Comparison of ENCODE assay signal across 1 fruit fly cellular context in genomic region chrX:13135702-13136101, dm6.
TF ChIP-seq lines count a peak whose summit lies in the region.

No protein-coding gene starts in this region.

TF ChIP-seq in whole organism, embryonic, 481 proteins besides CTCF, POLR2A, EP300 and RAD21 (continued from another document and continues in another):
- TF ChIP-seq CG8388 (GFP tag; optimal IDR thresholded peaks at IDR 0.05; lab: Kevin White, UChicago), result peak; percentile 61
- no peak for TF ChIP-seq CG11696 (GFP tag; IDR thresholded peaks at IDR 0.05; lab: Robert Waterston, UW)
- TF ChIP-seq Mes4 (GFP tag; optimal IDR thresholded peaks at IDR 0.05; lab: Kevin White, UChicago), result peak; percentile 20
- TF ChIP-seq pfk (GFP tag; optimal IDR thresholded peaks at IDR 0.05; lab: Kevin White, UChicago), result no peak
- TF ChIP-seq oc (tag; optimal IDR thresholded peaks at IDR 0.05; lab: Kevin White, UChicago), result peak; percentile 45
- TF ChIP-seq CG34422 (GFP tag; IDR thresholded peaks at IDR 0.05; lab: Robert Waterston, UW), result peak; percentile 53; the same call in 2 of the 3 replicates
- TF ChIP-seq CG34224 (GFP tag; IDR thresholded peaks at IDR 0.05; lab: Robert Waterston, UW; ENCODE audit: partially characterized antibody), result no peak
- TF ChIP-seq shn (GFP tag; optimal IDR thresholded peaks at IDR 0.05; lab: Kevin White, UChicago), result peak; percentile 4
- TF ChIP-seq NK7.1 (GFP tag; optimal IDR thresholded peaks at IDR 0.05; lab: Kevin White, UChicago), result no peak
- no peak for TF ChIP-seq CG11093 (GFP tag; IDR thresholded peaks at IDR 0.05; lab: Robert Waterston, UW)
- no peak for TF ChIP-seq usp (GFP tag; optimal IDR thresholded peaks at IDR 0.05; lab: Kevin White, UChicago)
- peak; percentile 20 for TF ChIP-seq CG15011 (GFP tag; optimal IDR thresholded peaks at IDR 0.05; lab: Kevin White, UChicago)
- no peak for TF ChIP-seq CG17612 (GFP tag; IDR thresholded peaks at IDR 0.05; lab: Robert Waterston, UW)
- no peak for TF ChIP-seq CG6765 (GFP tag; optimal IDR thresholded peaks at IDR 0.05; lab: Kevin White, UChicago)
- no peak for TF ChIP-seq CG13894 (tag; optimal IDR thresholded peaks at IDR 0.05; lab: Kevin White, UChicago)
- TF ChIP-seq CG12155 (GFP tag; optimal IDR thresholded peaks at IDR 0.05; lab: Kevin White, UChicago), result peak; percentile 29
- TF ChIP-seq CG31441 (GFP tag; IDR thresholded peaks at IDR 0.05; lab: Robert Waterston, UW), result peak; percentile 62
- peak; percentile 79 for TF ChIP-seq CG11504 (tag; optimal IDR thresholded peaks at IDR 0.05; lab: Kevin White, UChicago)
- TF ChIP-seq tna (GFP tag; IDR thresholded peaks at IDR 0.05; lab: Robert Waterston, UW; ENCODE audit: partially characterized antibody), result no peak
- no peak for TF ChIP-seq Stat92E (GFP tag; optimal IDR thresholded peaks at IDR 0.05; lab: Kevin White, UChicago)
- TF ChIP-seq CG2116 (GFP tag; optimal IDR thresholded peaks at IDR 0.05; lab: Kevin White, UChicago), result no peak
- TF ChIP-seq CG14441 (GFP tag; IDR thresholded peaks at IDR 0.05; lab: Robert Waterston, UW), result peak; percentile 53
- peak; percentile 62 for TF ChIP-seq CG7839 (tag; optimal IDR thresholded peaks at IDR 0.05; lab: Kevin White, UChicago)
- peak; percentile 65 for TF ChIP-seq CG12219 (GFP tag; optimal IDR thresholded peaks at IDR 0.05; lab: Kevin White, UChicago)
- TF ChIP-seq sug (tag; optimal IDR thresholded peaks at IDR 0.05; lab: Kevin White, UChicago), result no peak
- TF ChIP-seq sisA (GFP tag; IDR thresholded peaks at IDR 0.05; lab: Robert Waterston, UW), result peak; percentile 72
- TF ChIP-seq ara (GFP tag; IDR thresholded peaks at IDR 0.05; lab: Robert Waterston, UW), result peak; percentile 23; the same call in 1 of the 2 replicates
- no peak for TF ChIP-seq YL-1 (GFP tag; optimal IDR thresholded peaks at IDR 0.05; lab: Kevin White, UChicago)
- TF ChIP-seq CG12659 (GFP tag; optimal IDR thresholded peaks at IDR 0.05; lab: Kevin White, UChicago), result peak; percentile 33
- TF ChIP-seq Kr (GFP tag; optimal IDR thresholded peaks at IDR 0.05; lab: Kevin White, UChicago), result no peak
- TF ChIP-seq nau (GFP tag; optimal IDR thresholded peaks at IDR 0.05; lab: Kevin White, UChicago), result peak; percentile 33
- TF ChIP-seq CG6272 (GFP tag; IDR thresholded peaks at IDR 0.05; lab: Robert Waterston, UW), result no peak
- TF ChIP-seq CG3163 (GFP tag; optimal IDR thresholded peaks at IDR 0.05; lab: Kevin White, UChicago), result peak; percentile 21
- peak; percentile 53 for TF ChIP-seq nerfin-1 (tag; optimal IDR thresholded peaks at IDR 0.05; lab: Kevin White, UChicago)
- TF ChIP-seq CG17568 (GFP tag; optimal IDR thresholded peaks at IDR 0.05; lab: Kevin White, UChicago), result peak; percentile 13
- peak; percentile 78 for TF ChIP-seq ken (GFP tag; IDR thresholded peaks at IDR 0.05; lab: Robert Waterston, UW)
- TF ChIP-seq unc-4 (GFP tag; IDR thresholded peaks at IDR 0.05; lab: Robert Waterston, UW; ENCODE audit: partially characterized antibody), result no peak
- no peak for TF ChIP-seq fru (optimal IDR thresholded peaks at IDR 0.05; lab: Kevin White, UChicago)
- no peak for TF ChIP-seq CG6654 (GFP tag; optimal IDR thresholded peaks at IDR 0.05; lab: Kevin White, UChicago)
- peak; percentile 53 for TF ChIP-seq lmd (GFP tag; IDR thresholded peaks at IDR 0.05; lab: Robert Waterston, UW)
- 0 out of 2 replicates have a peak, but pooled peaks have one; percentile 37 for TF ChIP-seq wor (GFP tag; IDR thresholded peaks at IDR 0.05; lab: Robert Waterston, UW)
- no peak for TF ChIP-seq pzg (GFP tag; optimal IDR thresholded peaks at IDR 0.05; lab: Kevin White, UChicago)
- peak; percentile 46 for TF ChIP-seq CG33213 (GFP tag; optimal IDR thresholded peaks at IDR 0.05; lab: Kevin White, UChicago)
- no peak for TF ChIP-seq p53 (GFP tag; optimal IDR thresholded peaks at IDR 0.05; lab: Kevin White, UChicago)
- TF ChIP-seq dmrt11E (tag; optimal IDR thresholded peaks at IDR 0.05; lab: Kevin White, UChicago), result no peak
- TF ChIP-seq gsb-n (tag; optimal IDR thresholded peaks at IDR 0.05; lab: Kevin White, UChicago), result no peak
- no peak for TF ChIP-seq CG6854 (GFP tag; optimal IDR thresholded peaks at IDR 0.05; lab: Kevin White, UChicago)
- peak; percentile 57 for TF ChIP-seq run (tag; optimal IDR thresholded peaks at IDR 0.05; lab: Kevin White, UChicago)
- no peak for TF ChIP-seq pita (GFP tag; optimal IDR thresholded peaks at IDR 0.05; lab: Kevin White, UChicago)
- no peak for TF ChIP-seq Sin3A (optimal IDR thresholded peaks at IDR 0.05; lab: Kevin White, UChicago)
- TF ChIP-seq CG10565 (GFP tag; optimal IDR thresholded peaks at IDR 0.05; lab: Kevin White, UChicago), result no peak
- peak; percentile 88 for TF ChIP-seq ci (GFP tag; IDR thresholded peaks at IDR 0.05; lab: Robert Waterston, UW)
- peak; percentile 29; the same call in 1 of the 2 replicates for TF ChIP-seq Oaz (GFP tag; IDR thresholded peaks at IDR 0.05; lab: Robert Waterston, UW)
- TF ChIP-seq stwl (tag; optimal IDR thresholded peaks at IDR 0.05; lab: Kevin White, UChicago), result no peak
- TF ChIP-seq CG32532 (GFP tag; IDR thresholded peaks at IDR 0.05; lab: Robert Waterston, UW), result peak; percentile 45
- no peak for TF ChIP-seq hb (GFP tag; IDR thresholded peaks at IDR 0.05; lab: Robert Waterston, UW; ENCODE audit: partially characterized antibody)
- TF ChIP-seq CG3726 (GFP tag; IDR thresholded peaks at IDR 0.05; lab: Robert Waterston, UW), result 0 out of 3 replicates have a peak, but pooled peaks have one; percentile 41
- peak; percentile 75 for TF ChIP-seq Awh (GFP tag; IDR thresholded peaks at IDR 0.05; lab: Robert Waterston, UW)
- no peak for TF ChIP-seq fd64A (GFP tag; optimal IDR thresholded peaks at IDR 0.05; lab: Kevin White, UChicago)
- peak; percentile 38 for TF ChIP-seq CG7556 (GFP tag; optimal IDR thresholded peaks at IDR 0.05; lab: Kevin White, UChicago)
- TF ChIP-seq slp2 (GFP tag; optimal IDR thresholded peaks at IDR 0.05; lab: Kevin White, UChicago), result no peak
- TF ChIP-seq org-1 (GFP tag; optimal IDR thresholded peaks at IDR 0.05; lab: Kevin White, UChicago), result peak; percentile 34
- TF ChIP-seq CG13287 (GFP tag; IDR thresholded peaks at IDR 0.05; lab: Robert Waterston, UW; ENCODE audit: partially characterized antibody), result no peak
- TF ChIP-seq zfh2 (GFP tag; optimal IDR thresholded peaks at IDR 0.05; lab: Kevin White, UChicago), result peak; percentile 42
- TF ChIP-seq Lhr (GFP tag; optimal IDR thresholded peaks at IDR 0.05; lab: Kevin White, UChicago), result no peak
- peak; percentile 75 for TF ChIP-seq Drgx (GFP tag; IDR thresholded peaks at IDR 0.05; lab: Robert Waterston, UW)
- peak; percentile 45 for TF ChIP-seq CG2875 (GFP tag; optimal IDR thresholded peaks at IDR 0.05; lab: Kevin White, UChicago)
- TF ChIP-seq CG14710 (tag; optimal IDR thresholded peaks at IDR 0.05; lab: Kevin White, UChicago), result peak; percentile 24
- no peak for TF ChIP-seq Hand (GFP tag; optimal IDR thresholded peaks at IDR 0.05; lab: Kevin White, UChicago)
- TF ChIP-seq nom (GFP tag; optimal IDR thresholded peaks at IDR 0.05; lab: Kevin White, UChicago), result no peak
- TF ChIP-seq Sry-β (GFP tag; optimal IDR thresholded peaks at IDR 0.05; lab: Kevin White, UChicago), result no peak
- TF ChIP-seq yki (optimal IDR thresholded peaks at IDR 0.05; lab: Kevin White, UChicago), result no peak
- TF ChIP-seq Fer1 (GFP tag; optimal IDR thresholded peaks at IDR 0.05; lab: Kevin White, UChicago), result peak; percentile 27
- peak; percentile 25; the same call in 1 of the 2 replicates for TF ChIP-seq CG14014 (GFP tag; IDR thresholded peaks at IDR 0.05; lab: Robert Waterston, UW)
- no peak for TF ChIP-seq crp (GFP tag; optimal IDR thresholded peaks at IDR 0.05; lab: Kevin White, UChicago)
- no peak for TF ChIP-seq CG15479 (GFP tag; optimal IDR thresholded peaks at IDR 0.05; lab: Kevin White, UChicago)
- no peak for TF ChIP-seq vnd (GFP tag; IDR thresholded peaks at IDR 0.05; lab: Robert Waterston, UW; ENCODE audit: partially characterized antibody)
- TF ChIP-seq CG17829 (tag; optimal IDR thresholded peaks at IDR 0.05; lab: Kevin White, UChicago), result peak; percentile 31
- peak; percentile 24 for TF ChIP-seq CG2120 (GFP tag; optimal IDR thresholded peaks at IDR 0.05; lab: Kevin White, UChicago)
- peak; percentile 42 for TF ChIP-seq tap (tag; optimal IDR thresholded peaks at IDR 0.05; lab: Kevin White, UChicago)
- no peak for TF ChIP-seq Lpt (GFP tag; optimal IDR thresholded peaks at IDR 0.05; lab: Kevin White, UChicago)
- no peak for TF ChIP-seq CG11560 (tag; IDR thresholded peaks at IDR 0.05; lab: Robert Waterston, UW)
- peak; percentile 10 for TF ChIP-seq NC2β (GFP tag; optimal IDR thresholded peaks at IDR 0.05; lab: Kevin White, UChicago)
- peak; percentile 54; the same call in 1 of the 2 replicates for TF ChIP-seq sob (GFP tag; IDR thresholded peaks at IDR 0.05; lab: Robert Waterston, UW)
- no peak for TF ChIP-seq CG1832 (GFP tag; optimal IDR thresholded peaks at IDR 0.05; lab: Kevin White, UChicago)
- peak; percentile 85 for TF ChIP-seq vvl (GFP tag; IDR thresholded peaks at IDR 0.05; lab: Robert Waterston, UW)
- 0 out of 2 replicates have a peak, but pooled peaks have one; percentile 35 for TF ChIP-seq CG32772 (GFP tag; IDR thresholded peaks at IDR 0.05; lab: Robert Waterston, UW)
- TF ChIP-seq gt (GFP tag; IDR thresholded peaks at IDR 0.05; lab: Robert Waterston, UW), result no peak
- peak; percentile 47 for TF ChIP-seq CG9437 (GFP tag; optimal IDR thresholded peaks at IDR 0.05; lab: Kevin White, UChicago)
- peak; percentile 39 for TF ChIP-seq sqz (GFP tag; optimal IDR thresholded peaks at IDR 0.05; lab: Kevin White, UChicago)
- no peak for TF ChIP-seq CG4328 (GFP tag; optimal IDR thresholded peaks at IDR 0.05; lab: Kevin White, UChicago)
- peak; percentile 32 for TF ChIP-seq CG16863 (GFP tag; optimal IDR thresholded peaks at IDR 0.05; lab: Kevin White, UChicago)
- TF ChIP-seq HLH4C (GFP tag; IDR thresholded peaks at IDR 0.05; lab: Robert Waterston, UW; ENCODE audit: partially characterized antibody), result no peak
- peak; percentile 55 for TF ChIP-seq onecut (GFP tag; IDR thresholded peaks at IDR 0.05; lab: Robert Waterston, UW)
- no peak for TF ChIP-seq lov (optimal IDR thresholded peaks at IDR 0.05; lab: Kevin White, UChicago)
- TF ChIP-seq lov (GFP tag; IDR thresholded peaks at IDR 0.05; lab: Robert Waterston, UW), result no peak
- TF ChIP-seq CG1602 (GFP tag; optimal IDR thresholded peaks at IDR 0.05; lab: Kevin White, UChicago), result peak; percentile 38
- TF ChIP-seq al (GFP tag; IDR thresholded peaks at IDR 0.05; lab: Robert Waterston, UW), result no peak
- no peak for TF ChIP-seq Bgb (GFP tag; IDR thresholded peaks at IDR 0.05; lab: Robert Waterston, UW; ENCODE audit: partially characterized antibody)
- no peak for TF ChIP-seq Nf-YA (GFP tag; IDR thresholded peaks at IDR 0.05; lab: Robert Waterston, UW)
- TF ChIP-seq tll (GFP tag; optimal IDR thresholded peaks at IDR 0.05; lab: Kevin White, UChicago), result no peak
- peak; percentile 68 for TF ChIP-seq slbo (GFP tag; IDR thresholded peaks at IDR 0.05; lab: Robert Waterston, UW)
- peak; percentile 54 for TF ChIP-seq ems (GFP tag; optimal IDR thresholded peaks at IDR 0.05; lab: Kevin White, UChicago)
- TF ChIP-seq CG3065 (GFP tag; optimal IDR thresholded peaks at IDR 0.05; lab: Kevin White, UChicago), result no peak
- no peak for TF ChIP-seq NFAT (GFP tag; IDR thresholded peaks at IDR 0.05; lab: Robert Waterston, UW)
- no peak for TF ChIP-seq lbe (GFP tag; optimal IDR thresholded peaks at IDR 0.05; lab: Kevin White, UChicago)
- peak; percentile 60 for TF ChIP-seq az2 (GFP tag; optimal IDR thresholded peaks at IDR 0.05; lab: Kevin White, UChicago)
- TF ChIP-seq CG12071 (GFP tag; optimal IDR thresholded peaks at IDR 0.05; lab: Kevin White, UChicago), result peak; percentile 60
- TF ChIP-seq caup (GFP tag; optimal IDR thresholded peaks at IDR 0.05; lab: Kevin White, UChicago; ENCODE audit: severe bottlenecking), result peak; percentile 20
- peak; percentile 66 for TF ChIP-seq Ssrp (tag; optimal IDR thresholded peaks at IDR 0.05; lab: Kevin White, UChicago)
- TF ChIP-seq fd96Cb (tag; optimal IDR thresholded peaks at IDR 0.05; lab: Kevin White, UChicago), result peak; percentile 68
- TF ChIP-seq ato (GFP tag; IDR thresholded peaks at IDR 0.05; lab: Robert Waterston, UW; ENCODE audit: partially characterized antibody), result no peak
- TF ChIP-seq CG4424 (GFP tag; optimal IDR thresholded peaks at IDR 0.05; lab: Kevin White, UChicago), result peak; percentile 63
- peak; percentile 74 for TF ChIP-seq CG1603 (tag; optimal IDR thresholded peaks at IDR 0.05; lab: Kevin White, UChicago)
- TF ChIP-seq CG4404 (GFP tag; IDR thresholded peaks at IDR 0.05; lab: Robert Waterston, UW), result no peak
- TF ChIP-seq Blimp-1 (GFP tag; optimal IDR thresholded peaks at IDR 0.05; lab: Kevin White, UChicago), result peak; percentile 57
- no peak for TF ChIP-seq CG10147 (GFP tag; optimal IDR thresholded peaks at IDR 0.05; lab: Kevin White, UChicago)
- TF ChIP-seq Dref (GFP tag; IDR thresholded peaks at IDR 0.05; lab: Robert Waterston, UW), result no peak
- TF ChIP-seq CG7928 (GFP tag; optimal IDR thresholded peaks at IDR 0.05; lab: Kevin White, UChicago), result no peak
- no peak for TF ChIP-seq Trl (optimal IDR thresholded peaks at IDR 0.05; lab: Kevin White, UChicago)
- no peak for TF ChIP-seq Trl (GFP tag; optimal IDR thresholded peaks at IDR 0.05; lab: Kevin White, UChicago)
- no peak for TF ChIP-seq insv (GFP tag; optimal IDR thresholded peaks at IDR 0.05; lab: Kevin White, UChicago)
- TF ChIP-seq CG7745 (tag; optimal IDR thresholded peaks at IDR 0.05; lab: Kevin White, UChicago), result no peak
- no peak for TF ChIP-seq hbn (GFP tag; IDR thresholded peaks at IDR 0.05; lab: Robert Waterston, UW; ENCODE audit: partially characterized antibody)
- no peak for TF ChIP-seq gfzf (GFP tag; optimal IDR thresholded peaks at IDR 0.05; lab: Kevin White, UChicago)
- no peak for TF ChIP-seq cato (GFP tag; optimal IDR thresholded peaks at IDR 0.05; lab: Kevin White, UChicago; ENCODE audit: borderline replicate concordance)
- peak; percentile 89 for TF ChIP-seq Med (GFP tag; lab: Kevin White, UChicago)
- 0 out of 3 replicates have a peak, but pooled peaks have one; percentile 33 for TF ChIP-seq sr (GFP tag; IDR thresholded peaks at IDR 0.05; lab: Robert Waterston, UW)
- no peak for TF ChIP-seq CG10321 (GFP tag; IDR thresholded peaks at IDR 0.05; lab: Robert Waterston, UW)
- no peak for TF ChIP-seq trh (GFP tag; optimal IDR thresholded peaks at IDR 0.05; lab: Kevin White, UChicago)
- peak; percentile 42 for TF ChIP-seq Dip3 (GFP tag; optimal IDR thresholded peaks at IDR 0.05; lab: Kevin White, UChicago)
- TF ChIP-seq zen (tag; optimal IDR thresholded peaks at IDR 0.05; lab: Kevin White, UChicago), result peak; percentile 20
- TF ChIP-seq CG32767 (GFP tag; IDR thresholded peaks at IDR 0.05; lab: Robert Waterston, UW), result no peak
- no peak for TF ChIP-seq Dbx (GFP tag; IDR thresholded peaks at IDR 0.05; lab: Robert Waterston, UW)
